Fruit fly (Drosophila melanogaster) whole organism, embryonic: ENCODE data around the gene Pex2.

Source experiments
- CG10147 ChIP-seq: fragments of 200-800 bp; sonication (Bioruptor generic); optimal IDR thresholded peaks from 2 replicates; lab custom pipeline; 2019; ENCODE audit warnings: missing biosample characterization, mild to moderate bottlenecking, missing genetic modification characterization, moderate library complexity
- CG10274 ChIP-seq: fragments of 200-800 bp; sonication (Bioruptor generic); optimal IDR thresholded peaks from 3 replicates; lab custom pipeline; 2017; ENCODE audit warnings: missing biosample characterization, mild to moderate bottlenecking, missing genetic modification characterization
- CG10321 ChIP-seq: fragments of 200-800 bp; sonication (Bioruptor generic); IDR thresholded peaks from 2 replicates; pipeline ENCODE4 v1.3.6; 2022; ENCODE audit warnings: missing biosample characterization, missing genetic modification characterization
- CG10366 ChIP-seq: fragments of 200-800 bp; sonication (Bioruptor generic); IDR thresholded peaks from 2 replicates; pipeline ENCODE4 v1.3.6; 2022; ENCODE audit warnings: missing biosample characterization, missing genetic modification characterization
- CG10959 ChIP-seq: fragments of 200-800 bp; sonication (Bioruptor generic); IDR thresholded peaks from 2 replicates; pipeline ENCODE4 v1.3.6; 2022; ENCODE audit warnings: missing biosample characterization, missing genetic modification characterization
- CG11504 ChIP-seq: fragments of 200-800 bp; sonication (Bioruptor generic); optimal IDR thresholded peaks from 3 replicates; lab custom pipeline; 2019; ENCODE audit warnings: missing biosample characterization, mild to moderate bottlenecking, missing genetic modification characterization, moderate library complexity
- CG12104 ChIP-seq: fragments of 200-800 bp; sonication (Bioruptor generic); optimal IDR thresholded peaks from 3 replicates; lab custom pipeline; 2016; ENCODE audit warnings: missing biosample characterization, missing genetic modification characterization
- CG12299 ChIP-seq: fragments of 200-800 bp; sonication (Bioruptor generic); optimal IDR thresholded peaks from 2 replicates; lab custom pipeline; 2018; ENCODE audit warnings: missing biosample characterization, mild to moderate bottlenecking, missing genetic modification characterization
- CG14050 ChIP-seq: fragments of 200-800 bp; sonication (Bioruptor generic); IDR thresholded peaks from 3 replicates; pipeline ENCODE4 v1.3.6; 2022; ENCODE audit warnings: missing biosample characterization, missing genetic modification characterization
- CG1602 ChIP-seq: fragments of 200-800 bp; sonication (Bioruptor generic); optimal IDR thresholded peaks from 3 replicates; lab custom pipeline; 2016; ENCODE audit warnings: missing biosample characterization, missing genetic modification characterization
- CG16813 ChIP-seq: fragments of 200-800 bp; sonication (Bioruptor generic); IDR thresholded peaks from 3 replicates; pipeline ENCODE4 v1.3.6; 2022; ENCODE audit warnings: missing biosample characterization, missing genetic modification characterization; ENCODE audit not compliant: partially characterized antibody
- CG17361 ChIP-seq: fragments of 200-800 bp; sonication (Bioruptor generic); IDR thresholded peaks from 3 replicates; pipeline ENCODE4 v1.3.6; 2022; ENCODE audit warnings: missing biosample characterization, missing genetic modification characterization
- CG17829 ChIP-seq: fragments of 200-800 bp; optimal IDR thresholded peaks from 2 replicates; lab custom pipeline; 2019; ENCODE audit warnings: missing biosample characterization, mild to moderate bottlenecking, missing genetic modification characterization, moderate library complexity
- CG18764 ChIP-seq: fragments of 200-800 bp; sonication (Bioruptor generic); optimal IDR thresholded peaks from 3 replicates; lab custom pipeline; 2016; ENCODE audit warnings: missing biosample characterization, missing genetic modification characterization
- CG31365 ChIP-seq: fragments of 200-800 bp; sonication (Bioruptor generic); optimal IDR thresholded peaks from 2 replicates; lab custom pipeline; 2018; ENCODE audit warnings: missing biosample characterization, mild to moderate bottlenecking, missing genetic modification characterization
- CG32767 ChIP-seq: fragments of 200-800 bp; sonication (Bioruptor generic); IDR thresholded peaks from 2 replicates; pipeline ENCODE4 v1.3.6; 2022; ENCODE audit warnings: missing biosample characterization, missing genetic modification characterization
- CG3281 ChIP-seq: fragments of 200-800 bp; sonication (Bioruptor generic); optimal IDR thresholded peaks from 3 replicates; lab custom pipeline; 2017; ENCODE audit warnings: missing biosample characterization, mild to moderate bottlenecking, missing genetic modification characterization
- CG8089 ChIP-seq: fragments of 200-800 bp; sonication (Bioruptor generic); optimal IDR thresholded peaks from 3 replicates; lab custom pipeline; 2016; ENCODE audit warnings: missing biosample characterization, missing genetic modification characterization
- CG9797 ChIP-seq: fragments of 200-800 bp; sonication (Bioruptor generic); optimal IDR thresholded peaks from 3 replicates; lab custom pipeline; 2018; ENCODE audit warnings: missing biosample characterization, mild to moderate bottlenecking, missing genetic modification characterization
- D19B ChIP-seq: fragments of 200-800 bp; sonication (Bioruptor generic); optimal IDR thresholded peaks from 2 replicates; lab custom pipeline; 2017; ENCODE audit warnings: missing biosample characterization, mild to moderate bottlenecking, missing genetic modification characterization
- Drgx ChIP-seq: fragments of 200-800 bp; sonication (Bioruptor generic); IDR thresholded peaks from 2 replicates; pipeline ENCODE4 v1.3.6; 2022; ENCODE audit warnings: missing biosample characterization, missing genetic modification characterization
- Elba2 ChIP-seq: fragments of 200-800 bp; sonication (Bioruptor generic); optimal IDR thresholded peaks from 3 replicates; lab custom pipeline; 2016; ENCODE audit warnings: missing biosample characterization, missing genetic modification characterization
- Ets97D ChIP-seq: fragments of 200-800 bp; sonication (Bioruptor generic); optimal IDR thresholded peaks from 3 replicates; lab custom pipeline; 2016; ENCODE audit warnings: missing biosample characterization, missing genetic modification characterization
- Hr51 ChIP-seq, 2 experiments: fragments of 200-800 bp; sonication (Bioruptor generic); optimal IDR thresholded peaks; 2 replicates in 1 of 2; 3 replicates in 1 of 2; lab custom pipeline; 2016 to 2018; ENCODE audit warnings: missing biosample characterization in 2 of 2, missing genetic modification characterization in 2 of 2, mild to moderate bottlenecking in 1 of 2, moderate library complexity in 1 of 2
- NC2β ChIP-seq: fragments of 200-800 bp; sonication (Bioruptor generic); optimal IDR thresholded peaks from 2 replicates; lab custom pipeline; 2016; ENCODE audit warnings: missing biosample characterization, missing genetic modification characterization
- Opbp ChIP-seq: fragments of 200-800 bp; sonication (Bioruptor generic); IDR thresholded peaks from 3 replicates; pipeline ENCODE4 v1.3.6; 2022; ENCODE audit warnings: missing biosample characterization, missing genetic modification characterization; ENCODE audit not compliant: partially characterized antibody
- Rfx ChIP-seq: fragments of 200-800 bp; sonication (Bioruptor generic); IDR thresholded peaks from 2 replicates; pipeline ENCODE4 v1.3.6; 2022; ENCODE audit warnings: missing biosample characterization, missing genetic modification characterization
- ewg ChIP-seq: fragments of 200-800 bp; sonication (Bioruptor generic); optimal IDR thresholded peaks from 3 replicates; lab custom pipeline; 2017; ENCODE audit warnings: mild to moderate bottlenecking, missing biosample characterization, missing genetic modification reagents, missing genetic modification characterization
- fd102C ChIP-seq: fragments of 200-800 bp; sonication (Bioruptor generic); optimal IDR thresholded peaks from 2 replicates; lab custom pipeline; 2018; ENCODE audit warnings: missing biosample characterization, mild to moderate bottlenecking, missing genetic modification characterization, moderate library complexity
- grau ChIP-seq: fragments of 200-800 bp; optimal IDR thresholded peaks from 3 replicates; lab custom pipeline; 2019; ENCODE audit warnings: missing biosample characterization, mild to moderate bottlenecking, missing genetic modification characterization, moderate library complexity
- grn ChIP-seq: fragments of 200-800 bp; sonication (Bioruptor generic); optimal IDR thresholded peaks from 3 replicates; lab custom pipeline; 2017; ENCODE audit warnings: missing biosample characterization, missing genetic modification characterization
- ham ChIP-seq: fragments of 200-800 bp; sonication (Bioruptor generic); IDR thresholded peaks from 2 replicates; pipeline ENCODE4 v1.3.6; 2022; ENCODE audit warnings: missing biosample characterization, missing genetic modification characterization
- hb ChIP-seq: fragments of 200-800 bp; sonication (Bioruptor generic); IDR thresholded peaks from 3 replicates; pipeline ENCODE4 v1.3.6; 2022; ENCODE audit warnings: missing biosample characterization, missing genetic modification characterization; ENCODE audit not compliant: partially characterized antibody
- kay ChIP-seq: fragments of 200-800 bp; sonication (Bioruptor generic); optimal IDR thresholded peaks from 2 replicates; lab custom pipeline; 2016; ENCODE audit warnings: missing biosample characterization, missing genetic modification characterization
- lab ChIP-seq: fragments of 200-800 bp; sonication (Bioruptor generic); optimal IDR thresholded peaks from 3 replicates; lab custom pipeline; 2017; ENCODE audit warnings: missing biosample characterization, missing genetic modification characterization, mild to moderate bottlenecking, moderate library complexity, missing genetic modification reagents
- maf-S ChIP-seq: fragments of 200-800 bp; sonication (Bioruptor generic); optimal IDR thresholded peaks from 2 replicates; lab custom pipeline; 2016; ENCODE audit warnings: missing biosample characterization, missing genetic modification characterization
- odd ChIP-seq: fragments of 200-800 bp; sonication (Bioruptor generic); optimal IDR thresholded peaks from 2 replicates; lab custom pipeline; 2017; ENCODE audit warnings: missing biosample characterization, mild to moderate bottlenecking, missing genetic modification characterization
- pum ChIP-seq: fragments of 200-800 bp; sonication (Bioruptor generic); optimal IDR thresholded peaks from 2 replicates; lab custom pipeline; 2016; ENCODE audit warnings: missing biosample characterization, missing genetic modification characterization
- row ChIP-seq: fragments of 200-800 bp; sonication (Bioruptor generic); IDR thresholded peaks from 3 replicates; pipeline ENCODE4 v1.3.6; 2022; ENCODE audit warnings: missing biosample characterization, missing genetic modification characterization
- tgo ChIP-seq: fragments of 200-800 bp; sonication (Bioruptor generic); IDR thresholded peaks from 3 replicates; pipeline ENCODE4 v1.3.6; 2022; ENCODE audit warnings: missing biosample characterization, missing genetic modification characterization
- trem ChIP-seq: fragments of 200-800 bp; optimal IDR thresholded peaks from 3 replicates; lab custom pipeline; 2019; ENCODE audit warnings: missing biosample characterization, mild to moderate bottlenecking, missing genetic modification characterization, moderate library complexity
- trh ChIP-seq: fragments of 200-800 bp; sonication (Bioruptor generic); optimal IDR thresholded peaks from 2 replicates; lab custom pipeline; 2016; ENCODE audit warnings: missing biosample characterization, missing genetic modification characterization
- vvl ChIP-seq: fragments of 200-800 bp; sonication (Bioruptor generic); IDR thresholded peaks from 2 replicates; pipeline ENCODE4 v1.3.6; 2022; ENCODE audit warnings: missing biosample characterization, missing genetic modification characterization
- zen2 ChIP-seq: fragments of 200-800 bp; sonication (Bioruptor generic); IDR thresholded peaks from 3 replicates; pipeline ENCODE4 v1.3.6; 2022; ENCODE audit warnings: missing biosample characterization, missing genetic modification characterization; ENCODE audit not compliant: partially characterized antibody

The Pex2 gene

dm6 chr3L:8314788-8315140, 24.1 kb upstream of the Pex2 start (continued):
- TF ChIP-seq CG10366 (peak; percentile 15; the same call in 1 of the 2 replicates), CG10959 (GFP tag; lab: Robert Waterston, UW) (no peak), CG9797 (GFP tag; lab: Kevin White, UChicago) (no peak), lab (GFP tag; lab: Kevin White, UChicago) (peak; percentile 8), trh (no peak), D19B (GFP tag; lab: Kevin White, UChicago) (peak; percentile 96), Elba2 (no peak), zen2 (GFP tag; lab: Robert Waterston, UW) (no peak), CG10321 (GFP tag; lab: Robert Waterston, UW) (no peak), kay (no peak), fd102C (GFP tag; lab: Kevin White, UChicago) (no peak), Ets97D (GFP tag; lab: Kevin White, UChicago) (no peak), Rfx (GFP tag; lab: Robert Waterston, UW) (peak; percentile 45; the same call in 1 of the 2 replicates), hb (GFP tag; lab: Robert Waterston, UW) (no peak), CG1602 (GFP tag; lab: Kevin White, UChicago) (no peak), CG16813 (GFP tag; lab: Robert Waterston, UW) (no peak), CG12299 (tag; lab: Kevin White, UChicago) (no peak), maf-S (no peak), CG12104 (GFP tag; lab: Kevin White, UChicago) (no peak), CG17361 (GFP tag; lab: Robert Waterston, UW) (no peak), vvl (GFP tag; lab: Robert Waterston, UW) (peak; percentile 11), CG8089 (GFP tag; lab: Kevin White, UChicago) (no peak), CG18764 (GFP tag; lab: Kevin White, UChicago) (no peak), CG3281 (GFP tag; lab: Kevin White, UChicago) (peak; percentile 34), row (GFP tag; lab: Robert Waterston, UW) (peak; percentile 68), ham (GFP tag; lab: Robert Waterston, UW) (no peak), CG10147 (GFP tag; lab: Kevin White, UChicago) (no peak), trem (tag; lab: Kevin White, UChicago) (no peak), tgo (GFP tag; lab: Robert Waterston, UW) (peak; percentile 46; the same call in 2 of the 3 replicates), grau (tag; lab: Kevin White, UChicago) (peak; percentile 14), odd (GFP tag; lab: Kevin White, UChicago) (no peak), CG32767 (GFP tag; lab: Robert Waterston, UW) (no peak), pum (GFP tag; lab: Kevin White, UChicago) (no peak), grn (GFP tag; lab: Kevin White, UChicago) (no peak), CG17829 (tag; lab: Kevin White, UChicago) (no peak), CG10274 (no peak), Hr51 (GFP tag; optimal IDR thresholded peaks at IDR 0.05; lab: Kevin White, UChicago) (no peak), CG11504 (tag; lab: Kevin White, UChicago) (no peak), Drgx (GFP tag; lab: Robert Waterston, UW) (peak; percentile 27; the same call in 1 of the 2 replicates), Opbp (GFP tag; lab: Robert Waterston, UW) (no peak), ewg (GFP tag; lab: Kevin White, UChicago) (no peak), CG31365 (no peak), CG14050 (GFP tag; lab: Robert Waterston, UW) (no peak; the same call in 2 of the 3 replicates), NC2β (no peak)
